Fruit fly (Drosophila melanogaster) S2 (cell line): Measurements from ENCODE around the gene Shal.

Experiments used
- CG8478 ChIP-seq: fragments of >200 bp; optimal IDR thresholded peaks from 2 replicates; lab custom pipeline; 2018
- CTCF ChIP-seq, 2 experiments: fragments of >200 bp; optimal IDR thresholded peaks; 2 replicates each; lab custom pipeline; 2018

- TF ChIP-seq CG8478 (lab: Kevin White, UChicago) (no peak), CTCF (optimal IDR thresholded peaks at IDR 0.05; lab: Kevin White, UChicago) (no peak)
These were observed 25.7 kb downstream of the Shal start for dm6 chr3L:19558674-19559073.
